Fruit fly (Drosophila melanogaster) whole organism, pupa: Measurements from ENCODE around the gene Sfp78E.

ENCODE experiments used
- CG10348 ChIP-seq: fragments of 200-800 bp; sonication (Bioruptor generic); IDR thresholded peaks from 2 replicates; pipeline ENCODE4 v1.3.6; 2022; ENCODE audit warnings: missing biosample characterization, missing genetic modification characterization
- CG12605 ChIP-seq: fragments of 200-800 bp; sonication (Bioruptor generic); IDR thresholded peaks from 2 replicates; pipeline ENCODE4 v1.3.6; 2022; ENCODE audit warnings: missing biosample characterization, missing genetic modification characterization
- CG13204 ChIP-seq: fragments of 200-800 bp; sonication (Bioruptor generic); optimal IDR thresholded peaks from 2 replicates; lab custom pipeline; 2018; ENCODE audit warnings: missing biosample characterization, mild to moderate bottlenecking, missing genetic modification characterization, moderate library complexity
- CG14655 ChIP-seq: fragments of 200-800 bp; sonication (Bioruptor generic); optimal IDR thresholded peaks from 3 replicates; lab custom pipeline; 2017; ENCODE audit warnings: mild to moderate bottlenecking, missing biosample characterization, missing genetic modification reagents, missing genetic modification characterization
- CG15710 ChIP-seq: fragments of 200-800 bp; sonication (Bioruptor generic); optimal IDR thresholded peaks from 2 replicates; lab custom pipeline; 2018; ENCODE audit warnings: missing biosample characterization, mild to moderate bottlenecking, missing genetic modification characterization, moderate library complexity
- CG17806 ChIP-seq: fragments of 200-800 bp; sonication (Bioruptor generic); optimal IDR thresholded peaks from 2 replicates; lab custom pipeline; 2018; ENCODE audit warnings: missing biosample characterization, mild to moderate bottlenecking, missing genetic modification characterization, moderate library complexity
- CG32121 ChIP-seq: fragments of 200-800 bp; sonication (Bioruptor generic); IDR thresholded peaks from 2 replicates; pipeline ENCODE4 v1.3.6; 2022; ENCODE audit warnings: missing biosample characterization, missing genetic modification characterization
- CG34367 ChIP-seq: fragments of 200-800 bp; sonication (Bioruptor generic); optimal IDR thresholded peaks from 2 replicates; lab custom pipeline; 2018; ENCODE audit warnings: missing biosample characterization, mild to moderate bottlenecking, missing genetic modification characterization
- CG4496 ChIP-seq: fragments of 200-800 bp; sonication (Bioruptor generic); IDR thresholded peaks from 3 replicates; pipeline ENCODE4 v1.3.6; 2022; ENCODE audit warnings: missing biosample characterization, missing genetic modification characterization
- CG8159 ChIP-seq: fragments of 200-800 bp; sonication (Bioruptor generic); optimal IDR thresholded peaks from 3 replicates; lab custom pipeline; 2018; ENCODE audit warnings: missing biosample characterization, mild to moderate bottlenecking, missing genetic modification characterization, moderate library complexity
- CG8301 ChIP-seq: fragments of 200-800 bp; sonication (Bioruptor generic); optimal IDR thresholded peaks from 2 replicates; lab custom pipeline; 2018; ENCODE audit warnings: missing biosample characterization, mild to moderate bottlenecking, missing genetic modification characterization
- CG9948 ChIP-seq: fragments of 200-800 bp; sonication (Bioruptor generic); optimal IDR thresholded peaks from 2 replicates; lab custom pipeline; 2018; ENCODE audit warnings: missing biosample characterization, mild to moderate bottlenecking, missing genetic modification characterization, moderate library complexity
- D1 ChIP-seq: fragments of 200-800 bp; sonication (Bioruptor generic); optimal IDR thresholded peaks from 2 replicates; lab custom pipeline; 2018; ENCODE audit warnings: missing biosample characterization, mild to moderate bottlenecking, missing genetic modification characterization, moderate library complexity
- EcR ChIP-seq: fragments of 200-800 bp; sonication (Bioruptor generic); optimal IDR thresholded peaks from 3 replicates; lab custom pipeline; 2019; ENCODE audit warnings: missing biosample characterization, missing genetic modification characterization, mild to moderate bottlenecking, moderate library complexity, missing genetic modification reagents
- Ets98B ChIP-seq: fragments of 200-800 bp; sonication (Bioruptor generic); IDR thresholded peaks from 2 replicates; pipeline ENCODE4 v1.3.6; 2022; ENCODE audit warnings: missing biosample characterization, missing genetic modification characterization
- Pif1A ChIP-seq: fragments of 200-800 bp; sonication (Bioruptor generic); optimal IDR thresholded peaks from 3 replicates; lab custom pipeline; 2016; ENCODE audit warnings: missing biosample characterization, missing genetic modification characterization
- Pif1B ChIP-seq: fragments of 200-800 bp; sonication (Bioruptor generic); optimal IDR thresholded peaks from 3 replicates; lab custom pipeline; 2016; ENCODE audit warnings: missing biosample characterization, missing genetic modification characterization
- Snoo ChIP-seq: fragments of 200-800 bp; sonication (Bioruptor generic); optimal IDR thresholded peaks from 3 replicates; lab custom pipeline; 2017; ENCODE audit warnings: missing biosample characterization, mild to moderate bottlenecking, missing genetic modification characterization, inconsistent platforms
- fd96Ca ChIP-seq: fragments of 200-800 bp; sonication (Bioruptor generic); IDR thresholded peaks from 3 replicates; pipeline ENCODE4 v1.3.6; 2022; ENCODE audit warnings: missing biosample characterization, missing genetic modification characterization
- gl ChIP-seq: fragments of 200-800 bp; sonication (Bioruptor generic); optimal IDR thresholded peaks from 2 replicates; lab custom pipeline; 2018; ENCODE audit warnings: missing biosample characterization, mild to moderate bottlenecking, missing genetic modification characterization
- rn ChIP-seq: fragments of 200-800 bp; sonication (Bioruptor generic); IDR thresholded peaks from 2 replicates; pipeline ENCODE4 v1.3.6; 2022; ENCODE audit warnings: missing biosample characterization, missing genetic modification characterization

The Sfp78E gene

DNA sequence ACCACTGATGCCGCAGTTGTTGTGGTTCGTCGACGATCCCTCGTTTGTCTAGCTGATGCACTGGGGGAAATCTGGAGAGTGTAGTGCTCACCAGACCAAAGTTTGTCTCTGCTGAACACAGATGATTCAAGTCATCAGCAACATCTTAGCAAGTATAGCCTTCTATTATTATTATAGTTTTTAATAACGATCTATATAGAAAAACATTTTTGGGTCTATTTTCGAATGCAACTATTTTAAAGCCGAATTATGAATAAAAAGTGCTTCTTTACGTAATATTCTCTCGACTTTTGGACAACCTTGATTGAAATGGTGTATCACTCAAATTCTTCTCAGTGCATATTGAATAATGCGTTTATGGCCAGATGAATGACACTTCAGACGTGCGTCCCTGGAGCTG lies 1.9 kb upstream of the Sfp78E start:
- peak; percentile 86 for TF ChIP-seq CG14655 (GFP tag; lab: Kevin White, UChicago)
- peak; percentile 74 for TF ChIP-seq gl (tag; lab: Kevin White, UChicago)
- TF ChIP-seq rn = no peak
- TF ChIP-seq CG15710 (tag; lab: Kevin White, UChicago) = peak; percentile 92
- TF ChIP-seq CG17806 (tag; lab: Kevin White, UChicago) = peak; percentile 87
- TF ChIP-seq Pif1A = peak; percentile 74
- no peak for TF ChIP-seq Ets98B
- TF ChIP-seq CG9948 (tag; lab: Kevin White, UChicago) = peak; percentile 87
- TF ChIP-seq CG10348 (GFP tag; lab: Robert Waterston, UW) = no peak
- peak; percentile 49; the same call in 1 of the 3 replicates for TF ChIP-seq fd96Ca (GFP tag; lab: Robert Waterston, UW)
- no peak for TF ChIP-seq Snoo
- TF ChIP-seq EcR (GFP tag; lab: Kevin White, UChicago) = peak; percentile 82
- TF ChIP-seq CG4496 = peak; percentile 47; the same call in 1 of the 3 replicates
- no peak for TF ChIP-seq CG32121
- peak; percentile 77 for TF ChIP-seq Pif1B
- peak; percentile 83 for TF ChIP-seq CG13204
- peak; percentile 94 for TF ChIP-seq CG8159
- peak; percentile 88 for TF ChIP-seq CG34367
- TF ChIP-seq CG12605 (GFP tag; lab: Robert Waterston, UW) = no peak
- TF ChIP-seq CG8301 (tag; lab: Kevin White, UChicago) = peak; percentile 69
- TF ChIP-seq D1 (tag; lab: Kevin White, UChicago) = peak; percentile 79

DNA sequence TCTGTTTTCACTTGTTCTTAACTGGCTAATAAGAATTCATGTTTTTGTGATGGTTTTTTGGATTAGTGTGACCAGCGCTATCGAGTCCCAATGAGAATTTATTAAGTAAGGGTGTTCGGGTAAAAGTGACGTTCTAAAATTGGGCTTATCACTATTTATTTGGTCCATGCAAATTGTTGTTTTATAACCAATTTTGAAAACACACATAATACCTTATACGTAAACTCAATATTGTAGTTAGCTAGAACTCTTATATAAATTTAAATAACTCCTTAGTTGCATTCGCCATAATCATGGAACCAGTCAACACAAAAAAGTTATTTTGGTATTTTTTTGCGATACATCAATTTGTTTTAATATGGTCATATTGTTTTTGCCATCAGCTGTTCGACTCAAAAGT lies 4.2 kb downstream of the Sfp78E start, which contains the start of the genes Als2 and CG11248:
TSS of gene Als2 (minus strand) at position 69 of the 400 bp plus-strand sequence.
TSS of gene CG11248 (plus strand) at position 364 of the 400 bp plus-strand sequence.
- TF ChIP-seq Snoo = no peak
- TF ChIP-seq EcR (GFP tag; lab: Kevin White, UChicago) = no peak
- TF ChIP-seq CG9948 (tag; lab: Kevin White, UChicago) = peak; percentile 67
- no peak for TF ChIP-seq CG12605 (GFP tag; lab: Robert Waterston, UW)
- no peak for TF ChIP-seq D1 (tag; lab: Kevin White, UChicago)
- TF ChIP-seq CG4496 = peak; percentile 69; the same call in 2 of the 3 replicates
- TF ChIP-seq CG13204 = no peak
- no peak for TF ChIP-seq CG14655 (GFP tag; lab: Kevin White, UChicago)
- TF ChIP-seq CG10348 (GFP tag; lab: Robert Waterston, UW) = no peak
- TF ChIP-seq CG17806 (tag; lab: Kevin White, UChicago) = no peak
- peak; percentile 75 for TF ChIP-seq CG8159
- no peak for TF ChIP-seq CG8301 (tag; lab: Kevin White, UChicago)
- no peak for TF ChIP-seq Pif1A
- 0 out of 2 replicates have a peak, but pooled peaks have one; percentile 33 for TF ChIP-seq rn
- peak; percentile 73 for TF ChIP-seq CG15710 (tag; lab: Kevin White, UChicago)
- TF ChIP-seq fd96Ca (GFP tag; lab: Robert Waterston, UW) = no peak
- TF ChIP-seq gl (tag; lab: Kevin White, UChicago) = no peak
- peak; percentile 39; the same call in 1 of the 2 replicates for TF ChIP-seq CG32121
- TF ChIP-seq Ets98B = peak; percentile 40; the same call in 1 of the 2 replicates
- no peak for TF ChIP-seq Pif1B
- TF ChIP-seq CG34367 = peak; percentile 48
- TF ChIP-seq, all 21 proteins: peak for 8

dm6 chr3L:21671839-21672238 lies 12.0 kb downstream of the Sfp78E start, which contains the start of gene CG11249:
Gene CG11249 (plus strand): TSS chr3L:21672139.
- TF ChIP-seq Snoo = no peak

DNA sequence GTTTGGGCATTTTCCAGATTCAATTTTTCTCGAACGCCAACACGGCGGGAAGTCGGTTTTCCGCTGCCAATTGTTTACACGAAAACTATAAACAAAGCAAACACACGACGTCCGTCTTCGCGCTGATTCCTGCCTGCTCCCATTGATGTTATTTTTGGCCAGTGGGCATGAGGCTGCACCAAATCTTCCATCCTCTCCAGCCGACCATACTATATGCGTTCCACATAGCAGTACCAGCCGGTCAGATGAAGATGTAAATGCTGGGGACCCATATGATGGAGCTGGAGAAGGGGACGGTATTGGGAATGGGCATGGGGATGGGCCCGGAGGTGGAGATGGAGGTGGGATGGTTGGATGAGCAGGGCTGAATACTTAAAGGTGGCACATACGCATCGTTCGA lies 16.3 kb downstream of the Sfp78E start:
- TF ChIP-seq Pif1A = no peak
- TF ChIP-seq CG14655 (GFP tag; lab: Kevin White, UChicago) = no peak
- no peak for TF ChIP-seq CG13204
- TF ChIP-seq rn = no peak
- no peak for TF ChIP-seq CG34367
- no peak for TF ChIP-seq CG8301 (tag; lab: Kevin White, UChicago)
- no peak for TF ChIP-seq Ets98B
- TF ChIP-seq CG32121 = no peak
- TF ChIP-seq CG9948 (tag; lab: Kevin White, UChicago) = no peak
- TF ChIP-seq CG15710 (tag; lab: Kevin White, UChicago) = no peak
- no peak for TF ChIP-seq gl (tag; lab: Kevin White, UChicago)

DNA sequence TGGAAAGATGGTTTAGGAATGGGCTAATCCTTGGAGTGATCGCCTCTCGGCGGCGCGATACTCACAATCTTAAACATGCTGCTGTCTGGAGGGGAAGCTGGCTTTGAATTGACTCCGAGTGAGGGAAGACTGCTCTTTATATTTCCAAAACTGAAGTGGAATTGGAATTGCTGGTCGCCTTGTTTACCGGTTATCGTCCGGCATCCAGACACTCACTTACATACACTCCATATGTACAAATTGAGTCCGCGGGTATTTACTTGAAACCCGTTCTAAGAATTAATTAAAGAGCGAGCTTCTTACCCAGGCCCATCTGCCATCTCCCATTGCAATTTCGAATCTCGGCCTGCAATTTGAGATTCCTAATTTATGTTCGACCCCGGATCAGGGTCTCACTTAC lies 17.0 kb downstream of the Sfp78E start, which contains the start of gene Cpr78E:
TSS of gene Cpr78E (minus strand) at position 101 of the 400 bp plus-strand sequence.
- TF ChIP-seq Snoo (no peak), CG14655 (GFP tag; lab: Kevin White, UChicago) (no peak), CG13204 (no peak), CG8301 (tag; lab: Kevin White, UChicago) (no peak), CG4496 (no peak), fd96Ca (GFP tag; lab: Robert Waterston, UW) (no peak), EcR (GFP tag; lab: Kevin White, UChicago) (no peak), D1 (tag; lab: Kevin White, UChicago) (no peak), Pif1A (no peak), CG8159 (no peak), CG12605 (GFP tag; lab: Robert Waterston, UW) (no peak), CG34367 (no peak), CG17806 (tag; lab: Kevin White, UChicago) (no peak), CG10348 (GFP tag; lab: Robert Waterston, UW) (no peak), rn (no peak), gl (tag; lab: Kevin White, UChicago) (no peak), CG32121 (no peak), CG15710 (tag; lab: Kevin White, UChicago) (no peak), Ets98B (no peak)

dm6 chr3L:21652768-21653167 lies 31.1 kb downstream of the Sfp78E start:
- TF ChIP-seq CG34367 (no peak), CG4496 (no peak), EcR (GFP tag; lab: Kevin White, UChicago) (peak; percentile 58), CG14655 (GFP tag; lab: Kevin White, UChicago) (no peak), D1 (tag; lab: Kevin White, UChicago) (peak; percentile 66)
